Fruit fly (Drosophila melanogaster): ENCODE data around the gene Edc3.

dm6 chr3L:17532197-17532596, 2.5 kb upstream of the Edc3 start:
- TF ChIP-seq Meics (GFP tag; optimal IDR thresholded peaks at IDR 0.05) (peak; percentile 10), Dll (GFP tag; IDR thresholded peaks at IDR 0.05; ENCODE audit: partially characterized antibody) (no peak), PHDP (tag; optimal IDR thresholded peaks at IDR 0.05) (peak; percentile 51), tll (GFP tag; optimal IDR thresholded peaks at IDR 0.05) (no peak), chinmo (GFP tag; IDR thresholded peaks at IDR 0.05; ENCODE audit: partially characterized antibody) (no peak), CG10431 (GFP tag; optimal IDR thresholded peaks at IDR 0.05) (no peak), CG15479 (GFP tag; optimal IDR thresholded peaks at IDR 0.05) (no peak), CG1647 (GFP tag; optimal IDR thresholded peaks at IDR 0.05) (no peak), CG18262 (tag; optimal IDR thresholded peaks at IDR 0.05) (peak; percentile 60), CG11696 (GFP tag; IDR thresholded peaks at IDR 0.05) (no peak), CG4328 (GFP tag; optimal IDR thresholded peaks at IDR 0.05) (no peak), NK7.1 (GFP tag; optimal IDR thresholded peaks at IDR 0.05) (no peak), sug (tag; optimal IDR thresholded peaks at IDR 0.05) (no peak)
